Worm (Caenorhabditis elegans): ENCODE results near the gene H39E23.3.

DNA sequence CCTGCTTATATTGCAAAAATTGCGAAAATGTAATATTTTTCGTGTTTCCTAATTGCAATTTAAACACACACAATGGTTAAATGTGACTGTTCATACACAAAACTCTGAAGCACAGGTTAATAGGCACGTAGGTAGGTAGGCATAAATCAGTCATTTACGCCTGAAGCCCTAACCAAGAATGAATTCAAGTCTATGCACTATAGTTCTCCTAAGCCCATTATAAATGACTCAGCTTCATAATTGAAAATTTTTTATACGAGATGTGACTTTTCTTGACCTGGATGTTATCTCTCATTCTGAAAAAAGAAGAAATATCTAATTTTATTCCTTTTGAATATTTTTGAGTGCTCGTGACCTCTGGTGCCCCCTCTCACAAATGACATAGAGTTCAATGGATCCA, 34.2 kb downstream of the H39E23.3 start:
- TF ChIP-seq egl-27 (tag; optimal IDR thresholded peaks at IDR 0.05) (no peak), lin-15B (tag; optimal IDR thresholded peaks at IDR 0.05) (no peak), nhr-76 (tag; optimal IDR thresholded peaks at IDR 0.05) (no peak)
